Fruit fly (Drosophila melanogaster): ENCODE results near the gene CG32036.

The CG32036 gene

dm6 chr3L:9503552-9504317, 14.7 kb upstream of the CG32036 start:
- TF ChIP-seq CG14655 (GFP tag; optimal IDR thresholded peaks at IDR 0.05) (no peak), CG8301 (tag; optimal IDR thresholded peaks at IDR 0.05) (peak; percentile 31), CG4496 (GFP tag; IDR thresholded peaks at IDR 0.05) (0 out of 3 replicates have a peak, but pooled peaks have one; percentile 9), CG32121 (GFP tag; IDR thresholded peaks at IDR 0.05) (0 out of 2 replicates have a peak, but pooled peaks have one; percentile 21), Pif1B (GFP tag; optimal IDR thresholded peaks at IDR 0.05) (peak; percentile 8), CG17806 (tag; optimal IDR thresholded peaks at IDR 0.05) (peak; percentile 39), CG9948 (tag; optimal IDR thresholded peaks at IDR 0.05) (peak; percentile 38), Pif1A (GFP tag; optimal IDR thresholded peaks at IDR 0.05) (peak; percentile 7), EcR (GFP tag; optimal IDR thresholded peaks at IDR 0.05) (no peak)

dm6 chr3L:9502856-9503255, 13.8 kb upstream of the CG32036 start:
- TF ChIP-seq CG8159 (tag; optimal IDR thresholded peaks at IDR 0.05) (no peak), Pif1B (GFP tag; optimal IDR thresholded peaks at IDR 0.05) (no peak), rn (GFP tag; IDR thresholded peaks at IDR 0.05) (no peak)

dm6 chr3L:9502294-9502693, 13.3 kb upstream of the CG32036 start:
- no peak for TF ChIP-seq CG8301 (tag; optimal IDR thresholded peaks at IDR 0.05)

- TF ChIP-seq Snoo (tag; optimal IDR thresholded peaks at IDR 0.05): no peak
- TF ChIP-seq D1 (tag; optimal IDR thresholded peaks at IDR 0.05): no peak
- no peak for TF ChIP-seq CG14655 (GFP tag; optimal IDR thresholded peaks at IDR 0.05)
These were observed 12.3 kb upstream of the CG32036 start for dm6 chr3L:9501298-9501697.

- TF ChIP-seq EcR (GFP tag; optimal IDR thresholded peaks at IDR 0.05) (peak; percentile 74), fd96Ca (GFP tag; IDR thresholded peaks at IDR 0.05) (no peak)
These were observed 11.1 kb upstream of the CG32036 start for dm6 chr3L:9499919-9500807.

- TF ChIP-seq CG17806 (tag; optimal IDR thresholded peaks at IDR 0.05) (no peak), gl (tag; optimal IDR thresholded peaks at IDR 0.05) (no peak), CG13204 (GFP tag; optimal IDR thresholded peaks at IDR 0.05) (no peak), CG14655 (GFP tag; optimal IDR thresholded peaks at IDR 0.05) (no peak), rn (GFP tag; IDR thresholded peaks at IDR 0.05) (no peak), Pif1A (GFP tag; optimal IDR thresholded peaks at IDR 0.05) (no peak), Pif1B (GFP tag; optimal IDR thresholded peaks at IDR 0.05) (no peak), fd96Ca (GFP tag; IDR thresholded peaks at IDR 0.05) (no peak), CG15710 (tag; optimal IDR thresholded peaks at IDR 0.05) (no peak), CG8301 (tag; optimal IDR thresholded peaks at IDR 0.05) (no peak), EcR (GFP tag; optimal IDR thresholded peaks at IDR 0.05) (no peak), CG8159 (tag; optimal IDR thresholded peaks at IDR 0.05) (no peak), Ets98B (GFP tag; IDR thresholded peaks at IDR 0.05) (no peak), Snoo (tag; optimal IDR thresholded peaks at IDR 0.05) (no peak)
These were observed 9.1 kb upstream of the CG32036 start for dm6 chr3L:9497981-9498619.

- TF ChIP-seq CG34367 (tag; optimal IDR thresholded peaks at IDR 0.05) (no peak), Snoo (tag; optimal IDR thresholded peaks at IDR 0.05) (no peak), CG14655 (GFP tag; optimal IDR thresholded peaks at IDR 0.05) (no peak), CG9948 (tag; optimal IDR thresholded peaks at IDR 0.05) (no peak), CG12605 (GFP tag; IDR thresholded peaks at IDR 0.05) (no peak), CG15710 (tag; optimal IDR thresholded peaks at IDR 0.05) (no peak), Pif1B (GFP tag; optimal IDR thresholded peaks at IDR 0.05) (no peak), CG8301 (tag; optimal IDR thresholded peaks at IDR 0.05) (no peak), gl (tag; optimal IDR thresholded peaks at IDR 0.05) (no peak), CG8159 (tag; optimal IDR thresholded peaks at IDR 0.05) (no peak), CG4496 (GFP tag; IDR thresholded peaks at IDR 0.05) (no peak)
These were observed 8.2 kb upstream of the CG32036 start for dm6 chr3L:9497249-9497648.
